Fruit fly (Drosophila melanogaster) whole organism: ENCODE data around the gene wek.
"Not testable (repeated sequence)": the region's sequence is repeated elsewhere in the genome, so short reads cannot be mapped to it uniquely, and the experiment has no call there.

Experiments used
- CG8478 ChIP-seq: fragments of >200 bp; optimal IDR thresholded peaks from 2 replicates; lab custom pipeline; 2018; ENCODE audit warnings: inconsistent platforms
- psq ChIP-seq: fragments of >200 bp; optimal IDR thresholded peaks from 2 replicates; lab custom pipeline; 2017

- TF ChIP-seq CG8478 (lab: Kevin White, UChicago); psq: not testable (repeated sequence)
Measured at dm6 chr2L:15718172-15718571, 50.0 kb downstream of the wek start, which contains the start of gene stol.
